Fruit fly (Drosophila melanogaster): ENCODE measurements around the gene CG17187.
A peak's percentile ranks its signal among the peaks of the same experiment; 100 is the strongest.

DNA sequence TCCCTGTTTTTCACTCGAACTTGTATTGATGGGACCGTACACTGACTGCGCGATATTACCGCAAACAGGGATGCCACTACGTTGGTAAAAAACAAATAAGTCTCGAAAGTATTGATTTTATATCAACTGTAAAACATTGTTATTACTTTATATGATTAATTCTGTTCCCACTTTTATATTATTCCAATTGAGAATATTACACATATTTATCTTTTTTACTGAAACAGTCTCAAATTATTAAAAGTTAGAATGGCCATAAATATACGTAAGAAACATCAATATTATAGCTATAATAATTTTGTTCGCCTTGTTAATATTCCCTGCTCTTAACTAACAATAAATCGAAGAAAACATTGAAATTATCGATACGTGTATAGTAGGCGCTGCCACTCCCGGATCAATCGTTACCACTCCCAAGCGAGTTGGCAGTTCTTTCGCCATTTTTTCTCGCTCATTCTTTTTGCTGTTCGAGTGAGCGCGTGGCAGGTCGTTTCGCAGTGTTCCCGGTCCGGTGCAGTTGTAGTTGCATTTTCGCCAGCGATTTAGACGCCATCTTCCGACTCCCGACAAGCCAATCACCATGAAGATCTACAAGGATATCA is 21.8 kb downstream of the CG17187 start, which contains the start of the genes SdhC and Tctp:
- TF ChIP-seq CG14711 (tag; optimal IDR thresholded peaks at IDR 0.05) = peak; percentile 36
- no peak for TF ChIP-seq kay (GFP tag; ENCODE audit: borderline replicate concordance)
